Worm (Caenorhabditis elegans): Measurements from ENCODE around the gene gld-3.

Gene gld-3

ce11 chrII:7148099-7148498, 15.7 kb downstream of the gld-3 start, which contains the start of gene T07F8.1:
TSS of gene T07F8.1 (plus strand) at chrII:7148399.
- no peak for TF ChIP-seq him-1 (tag; optimal IDR thresholded peaks at IDR 0.05)

- no peak for TF ChIP-seq dao-5 (tag; optimal IDR thresholded peaks at IDR 0.05)
- TF ChIP-seq him-1 (tag; optimal IDR thresholded peaks at IDR 0.05), result peak; percentile 86
- peak; percentile 97 for TF ChIP-seq W03F9.2 (tag; optimal IDR thresholded peaks at IDR 0.05)
Observed at ce11 chrII:7151969-7152631, 19.7 kb downstream of the gld-3 start, which contains the start of gene fust-1. TSS of gene fust-1 (plus strand) at chrII:7152581.

DNA sequence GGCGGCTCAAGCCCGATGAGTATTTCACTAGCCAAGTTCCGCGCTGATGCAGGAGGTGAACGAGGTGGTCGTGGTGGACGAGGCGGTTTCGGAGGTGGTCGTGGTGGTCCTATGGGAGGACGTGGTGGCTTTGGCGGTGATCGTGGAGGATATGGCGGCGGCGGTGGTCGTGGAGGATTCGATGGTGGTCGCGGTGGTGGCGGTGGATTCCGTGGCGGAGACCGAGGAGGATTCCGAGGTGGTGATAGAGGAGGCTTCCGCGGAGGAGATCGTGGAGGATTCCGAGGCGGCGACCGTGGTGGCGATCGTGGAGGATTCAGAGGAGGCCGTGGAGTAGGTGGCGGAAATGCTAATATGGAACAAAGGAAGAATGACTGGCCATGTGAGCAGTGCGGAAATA, 22.3 kb downstream of the gld-3 start:
- TF ChIP-seq W03F9.2 (tag; optimal IDR thresholded peaks at IDR 0.05) (no peak), him-1 (tag; optimal IDR thresholded peaks at IDR 0.05) (no peak), dao-5 (tag; optimal IDR thresholded peaks at IDR 0.05) (no peak)

DNA sequence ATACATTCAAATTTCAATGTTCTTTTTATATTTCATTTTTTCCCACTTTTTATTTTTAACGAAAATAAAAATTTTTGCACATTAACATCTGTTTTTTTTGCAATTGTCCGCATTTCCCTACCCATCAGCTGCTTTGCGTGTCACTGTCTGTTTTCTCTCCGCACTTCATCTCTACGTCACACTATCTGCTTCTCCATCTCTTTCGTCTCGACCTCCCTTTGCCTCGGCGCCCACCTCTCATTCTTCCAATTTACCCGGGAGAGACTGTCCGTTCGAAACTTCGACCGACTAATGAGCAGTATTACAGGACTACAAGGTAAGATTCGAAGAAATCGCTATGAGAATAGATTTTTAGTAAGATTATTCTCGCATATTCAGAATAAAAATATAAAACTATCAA, 22.9 kb downstream of the gld-3 start, which contains the start of gene C27H5.2:
TSS of gene C27H5.2 (plus strand) at position 190 of the 400 bp plus-strand sequence.
- TF ChIP-seq dao-5 (tag; optimal IDR thresholded peaks at IDR 0.05), result no peak
- TF ChIP-seq him-1 (tag; optimal IDR thresholded peaks at IDR 0.05), result no peak
- no peak for TF ChIP-seq W03F9.2 (tag; optimal IDR thresholded peaks at IDR 0.05)

DNA sequence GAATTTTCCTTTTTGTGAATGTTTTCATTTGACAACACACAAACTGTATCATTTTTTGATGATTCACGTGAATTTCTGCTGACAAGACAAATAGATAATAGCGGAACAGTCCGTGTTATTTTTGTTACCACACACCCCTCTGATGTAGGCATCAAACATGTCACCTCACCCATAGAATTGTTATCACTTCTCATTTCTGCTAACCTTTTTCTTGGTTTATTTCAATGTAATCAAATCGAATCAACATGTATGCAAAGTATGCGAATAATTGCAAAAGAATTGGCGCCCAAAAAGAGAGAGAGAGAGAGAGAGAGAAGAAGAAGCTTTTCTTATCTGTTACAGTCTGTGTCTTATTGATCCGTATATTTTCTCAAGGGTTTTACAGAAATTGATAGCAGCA, 25.0 kb downstream of the gld-3 start:
- TF ChIP-seq dao-5 (tag; optimal IDR thresholded peaks at IDR 0.05) (no peak), him-1 (tag; optimal IDR thresholded peaks at IDR 0.05) (no peak), W03F9.2 (tag; optimal IDR thresholded peaks at IDR 0.05) (no peak)

ce11 chrII:7161512-7161911, 29.1 kb downstream of the gld-3 start, which contains the start of gene C27H5.12:
TSS of gene C27H5.12 (minus strand) at chrII:7161612.
- TF ChIP-seq dao-5 (tag; optimal IDR thresholded peaks at IDR 0.05) (no peak), him-1 (tag; optimal IDR thresholded peaks at IDR 0.05) (no peak), W03F9.2 (tag; optimal IDR thresholded peaks at IDR 0.05) (no peak)

ce11 chrII:7165749-7166148, 33.3 kb downstream of the gld-3 start, which contains the start of gene mfsd-13.2:
TSS of gene mfsd-13.2 (minus strand) at chrII:7165849.
- TF ChIP-seq W03F9.2 (tag; optimal IDR thresholded peaks at IDR 0.05), result no peak
- no peak for TF ChIP-seq dao-5 (tag; optimal IDR thresholded peaks at IDR 0.05)
- no peak for TF ChIP-seq him-1 (tag; optimal IDR thresholded peaks at IDR 0.05)

DNA sequence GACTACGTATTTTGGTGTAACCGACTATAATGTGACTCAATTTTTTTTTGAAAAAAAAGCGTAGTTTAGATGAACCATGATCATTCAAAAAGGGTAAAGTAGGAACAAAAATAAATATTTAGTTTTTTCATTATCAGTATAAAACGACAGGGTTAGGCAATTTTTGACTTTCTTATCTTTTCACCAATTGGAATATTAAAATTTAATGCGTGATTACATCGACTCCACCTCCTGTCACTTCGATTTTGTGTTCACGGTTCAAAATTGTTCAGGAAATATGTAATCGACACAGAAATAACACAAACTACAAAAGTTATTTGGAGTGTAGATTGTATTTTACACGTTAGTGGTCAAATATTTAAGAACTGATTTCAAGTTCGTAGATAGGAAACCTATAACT, 34.3 kb downstream of the gld-3 start:
- TF ChIP-seq dao-5 (tag; optimal IDR thresholded peaks at IDR 0.05), result no peak
- no peak for TF ChIP-seq W03F9.2 (tag; optimal IDR thresholded peaks at IDR 0.05)
- no peak for TF ChIP-seq him-1 (tag; optimal IDR thresholded peaks at IDR 0.05)

DNA sequence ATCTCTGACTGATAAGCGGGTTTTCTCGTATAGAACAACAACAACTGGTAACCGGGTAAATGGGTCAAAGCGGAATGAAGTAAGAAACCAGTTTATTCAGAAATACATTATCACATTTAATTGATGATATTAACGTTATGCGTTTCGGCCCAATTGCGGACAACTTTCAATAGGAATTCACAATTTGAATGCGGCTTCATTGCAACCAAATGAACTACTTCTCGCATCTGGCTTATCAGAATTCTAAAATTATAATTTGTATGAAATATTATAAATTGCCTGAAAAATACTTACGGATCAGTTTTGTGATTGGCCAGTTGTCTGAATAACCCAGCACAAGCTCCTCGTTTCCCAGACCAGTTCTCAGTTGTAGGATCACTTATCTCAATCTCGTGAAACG, 36.3 kb downstream of the gld-3 start, which contains the start of gene col-36:
TSS of gene col-36 (minus strand) at position 101 of the 400 bp plus-strand sequence.
- TF ChIP-seq W03F9.2 (tag; optimal IDR thresholded peaks at IDR 0.05) (no peak), him-1 (tag; optimal IDR thresholded peaks at IDR 0.05) (no peak), dao-5 (tag; optimal IDR thresholded peaks at IDR 0.05) (no peak)

ce11 chrII:7171305-7171998, 39.0 kb downstream of the gld-3 start, which contains the start of gene dyf-13:
TSS of gene dyf-13 (minus strand) at chrII:7171355.
- TF ChIP-seq dao-5 (tag; optimal IDR thresholded peaks at IDR 0.05) (no peak), W03F9.2 (tag; optimal IDR thresholded peaks at IDR 0.05) (no peak), him-1 (tag; optimal IDR thresholded peaks at IDR 0.05) (no peak)

DNA sequence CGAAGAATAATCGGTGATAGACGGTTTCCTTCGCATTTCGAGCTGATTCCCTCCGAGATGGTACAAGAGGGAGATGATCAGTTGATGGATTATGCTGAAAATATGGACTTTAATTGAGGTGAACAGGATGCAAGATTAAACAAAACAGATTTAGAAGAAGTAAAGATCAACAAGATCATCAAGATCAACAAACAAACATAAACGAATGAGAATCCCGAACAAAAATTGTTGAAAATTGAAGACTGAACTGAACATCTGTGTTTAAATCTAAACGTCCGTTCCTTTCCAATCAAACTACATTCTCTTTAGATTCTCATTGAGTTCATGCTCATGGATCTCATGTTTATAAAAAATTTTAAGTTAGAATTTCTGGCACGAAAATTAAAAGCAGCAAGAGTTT, 42.4 kb downstream of the gld-3 start, which contains the start of gene glc-4:
TSS of gene glc-4 (minus strand) at position 101 of the 400 bp plus-strand sequence.
- TF ChIP-seq him-1 (tag; optimal IDR thresholded peaks at IDR 0.05) (no peak), dao-5 (tag; optimal IDR thresholded peaks at IDR 0.05) (no peak), W03F9.2 (tag; optimal IDR thresholded peaks at IDR 0.05) (no peak)

DNA sequence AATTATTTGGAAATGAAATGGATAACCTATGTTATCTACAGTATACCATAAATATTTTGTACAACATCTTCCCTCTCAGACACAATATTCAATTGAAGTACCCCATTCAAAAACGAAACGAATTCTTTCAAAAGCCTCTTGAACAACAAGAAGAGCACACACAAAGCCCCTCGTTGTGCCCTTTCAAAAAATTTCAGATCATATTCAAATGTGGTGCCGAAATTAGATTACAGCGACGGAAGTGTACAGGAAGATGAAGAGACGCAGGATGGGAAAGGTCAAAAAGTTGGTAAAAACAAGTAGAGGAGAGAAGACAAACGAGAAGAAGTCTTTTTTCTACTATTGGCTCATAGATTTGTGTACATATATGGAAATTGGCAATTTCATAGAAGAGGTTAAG, 43.7 kb downstream of the gld-3 start:
- TF ChIP-seq dao-5 (tag; optimal IDR thresholded peaks at IDR 0.05), result no peak
- TF ChIP-seq him-1 (tag; optimal IDR thresholded peaks at IDR 0.05), result no peak
- no peak for TF ChIP-seq W03F9.2 (tag; optimal IDR thresholded peaks at IDR 0.05)

ce11 chrII:7182630-7183029, 50.2 kb downstream of the gld-3 start:
- TF ChIP-seq him-1 (tag; optimal IDR thresholded peaks at IDR 0.05) (no peak), W03F9.2 (tag; optimal IDR thresholded peaks at IDR 0.05) (no peak), dao-5 (tag; optimal IDR thresholded peaks at IDR 0.05) (no peak)

Measured in whole organism, L4/young adult.